Fruit fly (Drosophila melanogaster): ENCODE results near the gene CG6696.

dm6 chrX:18657012-18657411, 4.9 kb downstream of the CG6696 start, which contains the start of gene CG6659:
- TF ChIP-seq vnd (GFP tag; IDR thresholded peaks at IDR 0.05; ENCODE audit: partially characterized antibody) (no peak), Hr39 (optimal IDR thresholded peaks at IDR 0.05) (no peak), CG7357 (GFP tag; IDR thresholded peaks at IDR 0.05) (no peak), salm (tag; optimal IDR thresholded peaks at IDR 0.05) (no peak), CG11696 (GFP tag; IDR thresholded peaks at IDR 0.05) (no peak), CG3726 (GFP tag; IDR thresholded peaks at IDR 0.05) (no peak), CG15269 (tag; optimal IDR thresholded peaks at IDR 0.05) (no peak), ab (GFP tag; optimal IDR thresholded peaks at IDR 0.05) (no peak), Lpt (GFP tag; optimal IDR thresholded peaks at IDR 0.05) (no peak), lmd (GFP tag; IDR thresholded peaks at IDR 0.05) (no peak)

All from whole organism, embryonic.